Worm (Caenorhabditis elegans) whole organism, L1 larva: ENCODE measurements around the gene F44A2.7.

Experiments used
- C04F5.9 ChIP-seq: sonication (generic microtip); optimal IDR thresholded peaks from 2 replicates; lab custom pipeline; 2016; ENCODE audit warnings: missing genetic modification characterization, missing compliant biosample characterization
- C16A3.4 ChIP-seq: fragments of 150-350 bp; optimal IDR thresholded peaks from 2 replicates; lab custom pipeline; 2014; ENCODE audit warnings: missing biosample characterization, missing genetic modification characterization
- aha-1 ChIP-seq: fragments of 150-350 bp; optimal IDR thresholded peaks from 2 replicates; lab custom pipeline; 2014; ENCODE audit warnings: missing biosample characterization, missing genetic modification characterization
- aly-2 ChIP-seq: fragments of 150-350 bp; optimal IDR thresholded peaks from 2 replicates; lab custom pipeline; 2014; ENCODE audit warnings: missing biosample characterization, missing genetic modification characterization
- ama-1 ChIP-seq: fragments of 150-350 bp; optimal IDR thresholded peaks from 2 replicates; lab custom pipeline; 2014
- blmp-1 ChIP-seq: fragments of 150-350 bp; optimal IDR thresholded peaks from 2 replicates; lab custom pipeline; 2014; ENCODE audit warnings: missing biosample characterization, missing genetic modification characterization
- ceh-8 ChIP-seq: fragments of 200-800 bp; sonication (Bioruptor generic); optimal IDR thresholded peaks from 2 replicates; lab custom pipeline; 2018; ENCODE audit warnings: mild to moderate bottlenecking, missing genetic modification characterization, moderate library complexity, missing compliant biosample characterization
- ceh-82 ChIP-seq, 3 experiments: fragments of 150-350 bp in 1 of 3; sonication (generic microtip) in 2 of 3; optimal IDR thresholded peaks; 2 replicates each; lab custom pipeline; 2014 to 2017; ENCODE audit warnings: missing biosample characterization in 3 of 3, missing genetic modification characterization in 3 of 3
- ceh-88 ChIP-seq: fragments of 200-800 bp; sonication (Bioruptor generic); IDR thresholded peaks from 2 replicates; pipeline ENCODE4 v1.3.6; 2022; ENCODE audit warnings: missing genetic modification characterization, missing compliant biosample characterization
- ceh-90 ChIP-seq: sonication (generic microtip); optimal IDR thresholded peaks from 2 replicates; lab custom pipeline; 2016; ENCODE audit warnings: missing genetic modification characterization, missing compliant biosample characterization
- ces-1 ChIP-seq: fragments of 150-350 bp; optimal IDR thresholded peaks from 2 replicates; lab custom pipeline; 2014; ENCODE audit warnings: missing biosample characterization, missing genetic modification reagents, missing genetic modification characterization
- dsc-1 ChIP-seq: sonication (generic microtip); optimal IDR thresholded peaks from 2 replicates; lab custom pipeline; 2016; ENCODE audit warnings: mild to moderate bottlenecking, missing genetic modification characterization, missing compliant biosample characterization
- efl-1 ChIP-seq, 4 experiments: fragments of 150-350 bp; optimal IDR thresholded peaks in 3 of 4; peaks in 1 of 4; 1 replicate in 1 of 4; 2 replicates in 3 of 4; lab custom pipeline; 2014; ENCODE audit warnings: missing biosample characterization in 2 of 4, missing genetic modification characterization in 2 of 4, missing genetic modification reagents in 2 of 4
- efl-3 ChIP-seq: fragments of 200-800 bp; sonication (Bioruptor generic); optimal IDR thresholded peaks from 2 replicates; lab custom pipeline; 2018; ENCODE audit warnings: mild to moderate bottlenecking, missing genetic modification characterization, missing compliant biosample characterization
- egl-13 ChIP-seq: sonication (generic microtip); optimal IDR thresholded peaks from 2 replicates; lab custom pipeline; 2016; ENCODE audit warnings: missing genotype, missing genetic modification reagents, missing genetic modification characterization, missing compliant biosample characterization
- egl-27 ChIP-seq, 2 experiments: fragments of 150-350 bp in 1 of 2; sonication (generic microtip); optimal IDR thresholded peaks; 3 replicates each; lab custom pipeline; 2017 to 2018; ENCODE audit warnings: missing biosample characterization in 2 of 2, missing genetic modification characterization in 2 of 2, missing genetic modification reagents in 2 of 2
- elt-2 ChIP-seq: sonication (generic microtip); optimal IDR thresholded peaks from 2 replicates; lab custom pipeline; 2016; ENCODE audit warnings: missing genetic modification characterization, mild to moderate bottlenecking, inconsistent platforms, missing compliant biosample characterization, missing genetic modification reagents
- fkh-10 ChIP-seq: sonication (generic microtip); optimal IDR thresholded peaks from 2 replicates; lab custom pipeline; 2017; ENCODE audit warnings: missing biosample characterization, missing genetic modification reagents, missing genetic modification characterization
- fkh-4 ChIP-seq: sonication (generic microtip); optimal IDR thresholded peaks from 2 replicates; lab custom pipeline; 2016; ENCODE audit warnings: missing compliant biosample characterization, missing genetic modification characterization, borderline replicate concordance
- fos-1 ChIP-seq: fragments of 150-350 bp; optimal IDR thresholded peaks from 2 replicates; lab custom pipeline; 2014; ENCODE audit warnings: missing biosample characterization, missing genetic modification characterization
- hlh-4 ChIP-seq: sonication (generic microtip); optimal IDR thresholded peaks from 2 replicates; lab custom pipeline; 2016; ENCODE audit warnings: mild to moderate bottlenecking, missing genetic modification characterization, missing compliant biosample characterization
- isw-1 ChIP-seq: fragments of 200-800 bp; sonication (Bioruptor generic); IDR thresholded peaks from 2 replicates; pipeline ENCODE4 v1.3.6; 2022; ENCODE audit warnings: missing genetic modification characterization, missing compliant biosample characterization
- lin-13 ChIP-seq: fragments of 150-350 bp; optimal IDR thresholded peaks from 2 replicates; lab custom pipeline; 2014; ENCODE audit warnings: missing biosample characterization, missing genetic modification reagents, missing genetic modification characterization
- lin-14 ChIP-seq: fragments of 200-800 bp; sonication (Bioruptor generic); optimal IDR thresholded peaks from 2 replicates; lab custom pipeline; 2018; ENCODE audit warnings: mild to moderate bottlenecking, missing genetic modification characterization, moderate library complexity, missing compliant biosample characterization
- mef-2 ChIP-seq: fragments of 150-350 bp; optimal IDR thresholded peaks from 2 replicates; lab custom pipeline; 2014; ENCODE audit warnings: missing biosample characterization, missing genetic modification characterization
- nhr-11 ChIP-seq: fragments of 150-350 bp; optimal IDR thresholded peaks from 2 replicates; lab custom pipeline; 2014; ENCODE audit warnings: missing biosample characterization, missing genetic modification characterization
- nhr-12 ChIP-seq: sonication (generic microtip); optimal IDR thresholded peaks from 2 replicates; lab custom pipeline; 2017; ENCODE audit warnings: missing biosample characterization, missing genetic modification characterization
- nhr-19 ChIP-seq: fragments of 200-800 bp; sonication (Bioruptor generic); conservative IDR thresholded peaks from 2 replicates; pipeline ENCODE4 v1.3.6; 2022; ENCODE audit warnings: missing genetic modification characterization, missing compliant biosample characterization
- nhr-47 ChIP-seq: sonication (generic microtip); optimal IDR thresholded peaks from 2 replicates; lab custom pipeline; 2016; ENCODE audit warnings: mild to moderate bottlenecking, missing genetic modification characterization, moderate library complexity, missing compliant biosample characterization
- nhr-71 ChIP-seq: sonication (generic microtip); optimal IDR thresholded peaks from 2 replicates; lab custom pipeline; 2016; ENCODE audit warnings: mild to moderate bottlenecking, missing genetic modification characterization, moderate library complexity, missing compliant biosample characterization
- nhr-76 ChIP-seq: sonication (generic microtip); optimal IDR thresholded peaks from 2 replicates; lab custom pipeline; 2017; ENCODE audit warnings: missing biosample characterization, missing genetic modification characterization
- nhr-84 ChIP-seq: sonication (generic microtip); optimal IDR thresholded peaks from 2 replicates; lab custom pipeline; 2017; ENCODE audit warnings: missing biosample characterization, missing genetic modification characterization
- pag-3 ChIP-seq: sonication (generic microtip); optimal IDR thresholded peaks from 2 replicates; lab custom pipeline; 2017; ENCODE audit warnings: missing genetic modification characterization, mild to moderate bottlenecking, missing compliant biosample characterization, antibody characterized with exemption, borderline replicate concordance; ENCODE audit not compliant: insufficient read depth
- pax-3 ChIP-seq: fragments of 200-800 bp; sonication (Bioruptor generic); optimal IDR thresholded peaks from 2 replicates; lab custom pipeline; 2018; ENCODE audit warnings: mild to moderate bottlenecking, missing genetic modification characterization, moderate library complexity, missing compliant biosample characterization
- pqm-1 ChIP-seq: sonication (generic microtip); optimal IDR thresholded peaks from 3 replicates; lab custom pipeline; 2017; ENCODE audit warnings: missing biosample characterization, missing genetic modification characterization
- skn-1 ChIP-seq: fragments of 150-350 bp; optimal IDR thresholded peaks from 2 replicates; lab custom pipeline; 2014; ENCODE audit warnings: missing biosample characterization, missing genetic modification characterization
- snu-23 ChIP-seq: sonication (generic microtip); optimal IDR thresholded peaks from 2 replicates; lab custom pipeline; 2016; ENCODE audit warnings: missing genetic modification characterization, missing compliant biosample characterization
- sox-4 ChIP-seq: sonication (generic microtip); optimal IDR thresholded peaks from 2 replicates; lab custom pipeline; 2016; ENCODE audit warnings: missing genetic modification characterization, missing compliant biosample characterization
- sptf-1 ChIP-seq: fragments of 150-350 bp; optimal IDR thresholded peaks from 2 replicates; lab custom pipeline; 2014; ENCODE audit warnings: missing biosample characterization, missing genetic modification characterization
- tbx-2 ChIP-seq: sonication (generic microtip); optimal IDR thresholded peaks from 2 replicates; lab custom pipeline; 2016; ENCODE audit warnings: missing genetic modification characterization, missing compliant biosample characterization
- tlp-1 ChIP-seq: fragments of 150-350 bp; optimal IDR thresholded peaks from 2 replicates; lab custom pipeline; 2014; ENCODE audit warnings: missing biosample characterization, missing genetic modification characterization
- unc-98 ChIP-seq: fragments of 200-800 bp; sonication (Bioruptor generic); IDR thresholded peaks from 2 replicates; pipeline ENCODE4 v1.3.6; 2022; ENCODE audit warnings: missing genetic modification characterization, missing compliant biosample characterization
- zag-1 ChIP-seq: fragments of 150-350 bp; optimal IDR thresholded peaks from 2 replicates; lab custom pipeline; 2014; ENCODE audit warnings: missing biosample characterization, missing genetic modification characterization
- zip-4 ChIP-seq: fragments of 200-800 bp; sonication (Bioruptor generic); optimal IDR thresholded peaks from 2 replicates; lab custom pipeline; 2018; ENCODE audit warnings: mild to moderate bottlenecking, missing genetic modification characterization, moderate library complexity, missing compliant biosample characterization
- ztf-4 ChIP-seq: fragments of 150-350 bp; optimal IDR thresholded peaks from 2 replicates; lab custom pipeline; 2014; ENCODE audit warnings: missing biosample characterization, missing genetic modification characterization

Gene F44A2.7

ce11 chrV:9305116-9305515, 16.2 kb upstream of the F44A2.7 start, which contains the start of gene F44A2.3:
Gene F44A2.3, plus strand, starts transcription at chrV:9305416.
- TF ChIP-seq nhr-47 (no peak), efl-1 (optimal IDR thresholded peaks at IDR 0.05; lab: Kevin White, UChicago) (no peak), efl-1 (GFP tag; optimal IDR thresholded peaks at IDR 0.05 in 1 of 2; lab: Kevin White, UChicago) (peak in 1 of 2 experiments; percentile 29), isw-1 (no peak), fkh-10 (no peak), nhr-84 (tag; lab: Kevin White, UChicago) (no peak), nhr-11 (tag; lab: Kevin White, UChicago) (no peak), blmp-1 (tag; lab: Kevin White, UChicago) (peak; percentile 26)

- peak; percentile 85 for TF ChIP-seq fkh-10
- peak; percentile 24 for TF ChIP-seq lin-14
- no peak for TF ChIP-seq dsc-1
- TF ChIP-seq efl-1 (optimal IDR thresholded peaks at IDR 0.05; lab: Kevin White, UChicago): no peak
- peak in 1 of 2 experiments; percentile 59 for TF ChIP-seq efl-1 (GFP tag; optimal IDR thresholded peaks at IDR 0.05 in 1 of 2; lab: Kevin White, UChicago)
- TF ChIP-seq ceh-82 (tag; optimal IDR thresholded peaks at IDR 0.05; lab: Kevin White, UChicago): no peak
- TF ChIP-seq egl-27 (tag; optimal IDR thresholded peaks at IDR 0.05; lab: Kevin White, UChicago): no peak
- TF ChIP-seq snu-23 (GFP tag; lab: Kevin White, UChicago): no peak
These were observed 8.9 kb upstream of the F44A2.7 start for ce11 chrV:9312377-9312776.

- TF ChIP-seq fos-1 (tag; lab: Kevin White, UChicago): no peak
- TF ChIP-seq ceh-90 (tag; lab: Kevin White, UChicago): no peak
- no peak for TF ChIP-seq zag-1 (tag; lab: Kevin White, UChicago)
- no peak for TF ChIP-seq mef-2 (tag; lab: Kevin White, UChicago)
- no peak for TF ChIP-seq elt-2
- no peak for TF ChIP-seq skn-1 (tag; lab: Kevin White, UChicago)
- TF ChIP-seq tbx-2 (tag; lab: Kevin White, UChicago): no peak
- no peak for TF ChIP-seq nhr-11 (tag; lab: Kevin White, UChicago)
- no peak for TF ChIP-seq C04F5.9 (tag; lab: Kevin White, UChicago)
- TF ChIP-seq aly-2 (tag; lab: Kevin White, UChicago): no peak
- no peak for TF ChIP-seq fkh-4 (tag; lab: Kevin White, UChicago)
- TF ChIP-seq unc-98 (GFP tag; lab: Robert Waterston, UW): no peak
- TF ChIP-seq sox-4 (tag; lab: Kevin White, UChicago): no peak
- no peak for TF ChIP-seq pqm-1 (tag; lab: Kevin White, UChicago)
- no peak for TF ChIP-seq nhr-12 (tag; lab: Kevin White, UChicago)
- TF ChIP-seq efl-3 (GFP tag; lab: Kevin White, UChicago): no peak
- no peak for TF ChIP-seq ceh-8 (GFP tag; lab: Kevin White, UChicago)
- no peak for TF ChIP-seq nhr-76 (tag; lab: Kevin White, UChicago)
- TF ChIP-seq nhr-19 (GFP tag; lab: Robert Waterston, UW): no peak
- TF ChIP-seq nhr-47: no peak
These were observed 6.9 kb upstream of the F44A2.7 start for ce11 chrV:9314408-9314807.

- TF ChIP-seq nhr-71 (tag; lab: Kevin White, UChicago) (no peak), fkh-10 (peak; percentile 80), efl-1 (optimal IDR thresholded peaks at IDR 0.05; lab: Kevin White, UChicago) (no peak), efl-1 (GFP tag; optimal IDR thresholded peaks at IDR 0.05 in 1 of 2; lab: Kevin White, UChicago) (no peak), ces-1 (GFP tag; lab: Kevin White, UChicago) (no peak), ceh-88 (GFP tag; lab: Robert Waterston, UW) (no peak), lin-14 (peak; percentile 29), sptf-1 (no peak)
These were observed 4.3 kb upstream of the F44A2.7 start for ce11 chrV:9316970-9317369.

ce11 chrV:9318046-9318445, 3.2 kb upstream of the F44A2.7 start, which contains the start of gene kvs-3:
Gene kvs-3, plus strand, starts transcription at chrV:9318311.
- TF ChIP-seq aly-2 (tag; lab: Kevin White, UChicago) (no peak), C16A3.4 (tag; lab: Kevin White, UChicago) (peak; percentile 33), pax-3 (tag; lab: Kevin White, UChicago) (no peak), aha-1 (tag; lab: Kevin White, UChicago) (no peak), zip-4 (GFP tag; lab: Kevin White, UChicago) (no peak), nhr-11 (tag; lab: Kevin White, UChicago) (no peak), tlp-1 (tag; lab: Kevin White, UChicago) (no peak), zag-1 (tag; lab: Kevin White, UChicago) (no peak), egl-13 (no peak), ztf-4 (tag; lab: Kevin White, UChicago) (peak; percentile 6), pag-3 (tag; lab: Kevin White, UChicago) (no peak), dsc-1 (peak; percentile 36), ama-1 (no peak), hlh-4 (tag; lab: Kevin White, UChicago) (no peak), efl-1 (optimal IDR thresholded peaks at IDR 0.05; lab: Kevin White, UChicago) (peak; percentile 15 to 22), efl-1 (GFP tag; optimal IDR thresholded peaks at IDR 0.05 in 1 of 2; lab: Kevin White, UChicago) (peak in 1 of 2 experiments; percentile 93), lin-13 (GFP tag; lab: Kevin White, UChicago) (no peak)
